Fruit fly (Drosophila melanogaster) whole organism, adult: ENCODE data around the gene Dab.

Experiments
- CG14711 ChIP-seq: fragments of 200-800 bp; sonication (Bioruptor generic); optimal IDR thresholded peaks from 2 replicates; lab custom pipeline; 2018; ENCODE audit warnings: missing biosample characterization, mild to moderate bottlenecking, missing genetic modification characterization, moderate library complexity
- CG1620 ChIP-seq: fragments of 200-800 bp; sonication (Bioruptor generic); optimal IDR thresholded peaks from 2 replicates; lab custom pipeline; 2016; ENCODE audit warnings: missing biosample characterization, missing genetic modification characterization
- Clk ChIP-seq: fragments of 200-800 bp; sonication (Bioruptor generic); optimal IDR thresholded peaks from 2 replicates; lab custom pipeline; 2017; ENCODE audit warnings: missing biosample characterization, missing genetic modification characterization
- cic ChIP-seq: fragments of 200-800 bp; sonication (Bioruptor generic); optimal IDR thresholded peaks from 2 replicates; lab custom pipeline; 2017; ENCODE audit warnings: missing biosample characterization, mild to moderate bottlenecking, missing genetic modification characterization, moderate library complexity
- kay ChIP-seq: fragments of 200-800 bp; sonication (Bioruptor generic); peaks from one replicate; lab custom pipeline; 2016; ENCODE audit warnings: missing biosample characterization, missing genetic modification characterization, borderline replicate concordance
- tj ChIP-seq: fragments of 200-800 bp; sonication (Bioruptor generic); optimal IDR thresholded peaks from 3 replicates; lab custom pipeline; 2017; ENCODE audit warnings: missing biosample characterization, mild to moderate bottlenecking, missing genetic modification characterization, moderate library complexity

- TF ChIP-seq CG1620 (GFP tag; lab: Kevin White, UChicago) (no peak), cic (GFP tag; lab: Kevin White, UChicago) (peak; percentile 9), CG14711 (no peak), Clk (no peak), tj (GFP tag; lab: Kevin White, UChicago) (no peak), kay (GFP tag; lab: Kevin White, UChicago) (no peak)
Measured at dm6 chr3L:16708738-16709350, 3.1 kb upstream of the Dab start.
